Fruit fly (Drosophila melanogaster): ENCODE measurements around the gene dgt1.

DNA sequence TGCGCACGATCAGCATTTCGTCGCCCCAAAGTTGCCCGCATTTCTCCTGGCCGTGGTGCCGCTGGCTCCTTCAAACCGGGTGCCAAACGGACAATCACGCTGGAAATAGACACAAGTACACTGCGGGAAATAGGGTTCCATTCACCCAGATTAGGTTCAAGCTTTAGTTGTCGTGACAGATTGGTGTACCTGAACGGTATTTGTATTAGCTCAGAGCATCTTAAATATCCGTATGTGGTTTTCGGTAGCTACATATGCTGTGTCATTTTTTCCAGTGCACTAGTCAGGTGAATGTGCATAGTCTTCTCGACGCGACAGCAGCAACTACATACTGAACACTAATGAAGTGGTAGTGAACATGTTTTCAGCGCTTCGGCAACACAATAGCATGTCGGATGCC lies 10.2 kb downstream of the dgt1 start:
- TF ChIP-seq insv (optimal IDR thresholded peaks at IDR 0.05): no peak
- TF ChIP-seq h (optimal IDR thresholded peaks at IDR 0.05): no peak
- no peak for TF ChIP-seq Sin3A (optimal IDR thresholded peaks at IDR 0.05)
- no peak for TF ChIP-seq ttk (optimal IDR thresholded peaks at IDR 0.05)
- TF ChIP-seq psq (optimal IDR thresholded peaks at IDR 0.05): no peak
- TF ChIP-seq Myc (optimal IDR thresholded peaks at IDR 0.05): no peak

All from Kc167 (cell line).